Fruit fly (Drosophila melanogaster) whole organism, prepupa: Measurements from ENCODE around the gene CG43168.

Experiments used
- CG16779 ChIP-seq: fragments of 200-800 bp; sonication (Bioruptor generic); optimal IDR thresholded peaks from 3 replicates; lab custom pipeline; 2017; ENCODE audit warnings: missing biosample characterization, mild to moderate bottlenecking, missing genetic modification characterization
- eg ChIP-seq: fragments of 200-800 bp; sonication (Bioruptor generic); IDR thresholded peaks from 3 replicates; pipeline ENCODE4 v1.3.6; 2022; ENCODE audit warnings: missing biosample characterization, missing genetic modification characterization

DNA sequence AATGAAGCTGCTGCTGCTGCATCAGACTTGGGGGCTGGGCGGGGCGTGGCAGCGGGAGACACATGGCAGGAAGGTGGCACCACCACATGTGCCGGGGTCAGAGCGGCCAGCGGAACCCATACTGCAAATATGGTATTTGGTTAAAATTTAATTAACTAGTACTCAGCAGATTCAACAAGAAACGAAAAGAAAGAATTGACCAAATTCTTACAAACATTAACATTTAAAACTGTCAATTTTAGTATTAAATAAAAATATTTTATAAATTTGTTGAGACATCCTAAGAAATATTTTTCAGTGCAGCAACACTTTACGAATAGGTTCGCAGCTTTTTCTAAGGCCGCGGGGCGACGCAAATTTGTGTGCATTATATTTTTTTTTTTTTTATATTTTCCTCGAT is 41.9 kb downstream of the CG43168 start:
- TF ChIP-seq eg (GFP tag; lab: Robert Waterston, UW) (peak; percentile 61; the same call in 2 of the 3 replicates), CG16779 (no peak)
